Fruit fly (Drosophila melanogaster): ENCODE results near the gene Gr93c.

Gene Gr93c

dm6 chr3R:21825775-21826558, 19.1 kb downstream of the Gr93c start (continued):
- TF ChIP-seq CG13424 (tag; optimal IDR thresholded peaks at IDR 0.05) (no peak), toy (GFP tag; IDR thresholded peaks at IDR 0.05) (0 out of 2 replicates have a peak, but pooled peaks have one; percentile 17), D19B (GFP tag; optimal IDR thresholded peaks at IDR 0.05) (no peak), Dip3 (GFP tag; optimal IDR thresholded peaks at IDR 0.05) (no peak), Taf1 (GFP tag; IDR thresholded peaks at IDR 0.05) (no peak), Dfd (GFP tag; optimal IDR thresholded peaks at IDR 0.05) (no peak), BEAF-32 (GFP tag; optimal IDR thresholded peaks at IDR 0.05) (no peak), gem (tag; optimal IDR thresholded peaks at IDR 0.05) (peak; percentile 2), CG10979 (tag; optimal IDR thresholded peaks at IDR 0.05) (peak; percentile 22), zen2 (GFP tag; IDR thresholded peaks at IDR 0.05; ENCODE audit: partially characterized antibody) (no peak), CG7839 (tag; optimal IDR thresholded peaks at IDR 0.05) (no peak), Doc2 (GFP tag; IDR thresholded peaks at IDR 0.05) (no peak), CG10431 (GFP tag; optimal IDR thresholded peaks at IDR 0.05) (no peak), al (GFP tag; IDR thresholded peaks at IDR 0.05) (no peak), CG3847 (GFP tag; IDR thresholded peaks at IDR 0.05) (no peak), cad (GFP tag; optimal IDR thresholded peaks at IDR 0.05) (no peak), sens (GFP tag) (peak; percentile 63), CG7987 (GFP tag; optimal IDR thresholded peaks at IDR 0.05) (no peak), CG6689 (GFP tag; IDR thresholded peaks at IDR 0.05) (0 out of 2 replicates have a peak, but pooled peaks have one; percentile 6), CG2889 (GFP tag; IDR thresholded peaks at IDR 0.05) (no peak), bigmax (GFP tag; optimal IDR thresholded peaks at IDR 0.05) (no peak), CG6683 (GFP tag; optimal IDR thresholded peaks at IDR 0.05) (no peak)

- TF ChIP-seq CG17328 (GFP tag; IDR thresholded peaks at IDR 0.05) = no peak
- TF ChIP-seq CG11696 (GFP tag; IDR thresholded peaks at IDR 0.05) = no peak
- TF ChIP-seq row (GFP tag; IDR thresholded peaks at IDR 0.05) = no peak
- no peak for TF ChIP-seq CG15514 (GFP tag; optimal IDR thresholded peaks at IDR 0.05)
- no peak for TF ChIP-seq pan (optimal IDR thresholded peaks at IDR 0.05)
- TF ChIP-seq pan (GFP tag; optimal IDR thresholded peaks at IDR 0.05 in 1 of 2, IDR thresholded peaks at IDR 0.05 in 1 of 2) = no peak
- TF ChIP-seq Dip2 (GFP tag; IDR thresholded peaks at IDR 0.05) = no peak
- peak; percentile 79 for TF ChIP-seq CG14710 (tag; optimal IDR thresholded peaks at IDR 0.05)
- TF ChIP-seq cg (GFP tag; optimal IDR thresholded peaks at IDR 0.05) = no peak
- no peak for TF ChIP-seq Ets65A (GFP tag)
- peak; percentile 53 for TF ChIP-seq trem (tag; optimal IDR thresholded peaks at IDR 0.05)
- no peak for TF ChIP-seq CG6689 (GFP tag; IDR thresholded peaks at IDR 0.05)
- TF ChIP-seq Oli (tag; optimal IDR thresholded peaks at IDR 0.05) = no peak
- TF ChIP-seq Adf1 (GFP tag; IDR thresholded peaks at IDR 0.05) = no peak
- TF ChIP-seq CG4424 (GFP tag; optimal IDR thresholded peaks at IDR 0.05) = no peak
- no peak for TF ChIP-seq Hsf (GFP tag; optimal IDR thresholded peaks at IDR 0.05)
- TF ChIP-seq CG11695 (GFP tag; IDR thresholded peaks at IDR 0.05) = 0 out of 3 replicates have a peak, but pooled peaks have one; percentile 16
- no peak for TF ChIP-seq Vsx1 (GFP tag; optimal IDR thresholded peaks at IDR 0.05)
- TF ChIP-seq CG33213 (GFP tag; optimal IDR thresholded peaks at IDR 0.05) = no peak
- no peak for TF ChIP-seq Awh (GFP tag; IDR thresholded peaks at IDR 0.05)
- no peak for TF ChIP-seq pros (GFP tag; optimal IDR thresholded peaks at IDR 0.05)
- TF ChIP-seq hth (optimal IDR thresholded peaks at IDR 0.05) = no peak
- no peak for TF ChIP-seq H15 (GFP tag; IDR thresholded peaks at IDR 0.05)
- TF ChIP-seq da (GFP tag; optimal IDR thresholded peaks at IDR 0.05) = no peak
- peak; percentile 2 for TF ChIP-seq CG7987 (GFP tag; optimal IDR thresholded peaks at IDR 0.05)
- TF ChIP-seq tio (GFP tag; optimal IDR thresholded peaks at IDR 0.05) = no peak
- TF ChIP-seq grn (GFP tag; optimal IDR thresholded peaks at IDR 0.05) = no peak
- TF ChIP-seq CG32767 (GFP tag; IDR thresholded peaks at IDR 0.05) = no peak
- peak; percentile 15 for TF ChIP-seq gem (tag; optimal IDR thresholded peaks at IDR 0.05)
- no peak for TF ChIP-seq CG1792 (GFP tag; optimal IDR thresholded peaks at IDR 0.05)
- no peak for TF ChIP-seq CG13296 (GFP tag; optimal IDR thresholded peaks at IDR 0.05)
- no peak for TF ChIP-seq crc (GFP tag; optimal IDR thresholded peaks at IDR 0.05)
Measured at dm6 chr3R:21825140-21825539, 19.9 kb downstream of the Gr93c start.

Data from whole organism, embryonic.